Fruit fly (Drosophila melanogaster): ENCODE measurements around the gene CG6441.

DNA sequence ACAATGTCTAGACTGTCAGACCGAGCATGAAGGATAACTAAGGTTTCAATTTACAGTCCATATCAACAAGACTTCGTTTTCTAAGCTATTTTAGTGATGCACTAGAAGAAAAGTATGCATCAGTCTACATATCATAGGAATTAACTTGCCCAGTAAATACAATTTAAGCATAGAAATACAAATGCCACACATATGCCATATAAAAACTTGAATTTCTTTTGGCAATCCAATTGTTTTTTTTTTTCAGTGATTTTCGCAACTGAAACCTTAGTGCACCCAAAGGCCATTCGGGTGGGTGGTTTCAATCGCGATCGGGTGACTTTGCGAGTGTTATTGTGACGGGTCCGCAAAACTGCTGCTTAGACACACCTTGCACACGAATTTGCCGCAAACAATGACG is 46.1 kb downstream of the CG6441 start:
- no peak for TF ChIP-seq h (optimal IDR thresholded peaks at IDR 0.05)
- no peak for TF ChIP-seq ttk (optimal IDR thresholded peaks at IDR 0.05)
- TF ChIP-seq psq (optimal IDR thresholded peaks at IDR 0.05), result no peak
- no peak for TF ChIP-seq Myc (optimal IDR thresholded peaks at IDR 0.05)
- no peak for TF ChIP-seq Sin3A (optimal IDR thresholded peaks at IDR 0.05)

Data from Kc167 (cell line).